Worm (Caenorhabditis elegans) whole organism, L3 larva: ENCODE measurements around the gene F42F12.11.

Source experiments
- ama-1 ChIP-seq: fragments of 150-350 bp; optimal IDR thresholded peaks from 2 replicates; lab custom pipeline; 2018
- nhr-12 ChIP-seq: fragments of 150-350 bp; optimal IDR thresholded peaks from 2 replicates; lab custom pipeline; 2014; ENCODE audit warnings: missing biosample characterization, missing genetic modification characterization
- tbx-2 ChIP-seq: sonication (generic microtip); optimal IDR thresholded peaks from 2 replicates; lab custom pipeline; 2016; ENCODE audit warnings: mild to moderate bottlenecking, missing genetic modification characterization, missing compliant biosample characterization

ce11 chrX:12357127-12357526, 10.3 kb downstream of the F42F12.11 start, which contains the start of gene nspc-13:
- TF ChIP-seq tbx-2 (tag; lab: Kevin White, UChicago) (no peak), nhr-12 (no peak), ama-1 (lab: Kevin White, UChicago) (no peak)
